Worm (Caenorhabditis elegans): ENCODE measurements around the gene T19C3.6.

ce11 chrIII:620204-620718, 11.1 kb downstream of the T19C3.6 start, which contains the start of gene T19C3.4:
- TF ChIP-seq klf-2 (GFP tag; conservative IDR thresholded peaks at IDR 0.05) (no peak), ref-1 (GFP tag; conservative IDR thresholded peaks at IDR 0.05) (no peak), cog-1 (tag; optimal IDR thresholded peaks at IDR 0.05) (no peak), ztf-29 (GFP tag; IDR thresholded peaks at IDR 0.05) (no peak), flt-1 (GFP tag; IDR thresholded peaks at IDR 0.05) (no peak), tab-1 (GFP tag; IDR thresholded peaks at IDR 0.05) (no peak), ztf-23 (GFP tag; IDR thresholded peaks at IDR 0.05) (no peak), T22C8.4 (GFP tag; IDR thresholded peaks at IDR 0.05) (no peak)
